Worm (Caenorhabditis elegans) whole organism, young adult: ENCODE results near the gene T26G10.3.

Experiments
- B0261.1 ChIP-seq: sonication (generic microtip); optimal IDR thresholded peaks from 2 replicates; lab custom pipeline; 2016; ENCODE audit warnings: mild to moderate bottlenecking, missing genetic modification characterization, moderate library complexity, missing compliant biosample characterization
- C06A6.2 ChIP-seq: fragments of 200-800 bp; sonication (Bioruptor generic); conservative IDR thresholded peaks from 2 replicates; pipeline ENCODE4 v1.3.6; 2022; ENCODE audit warnings: missing genetic modification characterization, missing compliant biosample characterization
- F10E7.11 ChIP-seq: sonication (generic microtip); optimal IDR thresholded peaks from 2 replicates; lab custom pipeline; 2017; ENCODE audit warnings: mild to moderate bottlenecking, missing genetic modification characterization, moderate library complexity, missing compliant biosample characterization
- F23B12.7 ChIP-seq: sonication (generic microtip); optimal IDR thresholded peaks from 2 replicates; lab custom pipeline; 2017; ENCODE audit warnings: missing genetic modification characterization, mild to moderate bottlenecking, missing compliant biosample characterization, antibody characterized with exemption, moderate library complexity; ENCODE audit not compliant: insufficient read depth
- F37B4.10 ChIP-seq: fragments of 200-800 bp; sonication (Bioruptor generic); IDR thresholded peaks from 2 replicates; pipeline ENCODE4 v1.3.6; 2022; ENCODE audit warnings: missing genetic modification characterization, missing compliant biosample characterization
- K12H6.12 ChIP-seq: fragments of 200-800 bp; sonication (Bioruptor generic); optimal IDR thresholded peaks from 2 replicates; lab custom pipeline; 2018; ENCODE audit warnings: mild to moderate bottlenecking, missing genetic modification characterization, missing compliant biosample characterization
- Y53G8AR.9 ChIP-seq: fragments of 200-800 bp; sonication (Bioruptor generic); conservative IDR thresholded peaks from 2 replicates; pipeline ENCODE4 v1.3.6; 2022; ENCODE audit warnings: missing genetic modification reagents, missing genetic modification characterization, missing compliant biosample characterization
- Y67H2A.10 ChIP-seq: fragments of 200-800 bp; sonication (Bioruptor generic); conservative IDR thresholded peaks from 2 replicates; pipeline ENCODE4 v1.3.6; 2022; ENCODE audit warnings: missing genetic modification reagents, missing genetic modification characterization, missing compliant biosample characterization
- Y79H2A.3 ChIP-seq: fragments of 200-800 bp; sonication (Bioruptor generic); conservative IDR thresholded peaks from 2 replicates; pipeline ENCODE4 v1.3.6; 2022; ENCODE audit warnings: missing genetic modification reagents, missing genetic modification characterization, missing compliant biosample characterization
- ZK185.1 ChIP-seq: sonication (generic microtip); optimal IDR thresholded peaks from 2 replicates; lab custom pipeline; 2016; ENCODE audit warnings: mild to moderate bottlenecking, missing genetic modification characterization, missing compliant biosample characterization; ENCODE audit not compliant: poor library complexity, severe bottlenecking
- akir-1 ChIP-seq: fragments of 200-800 bp; sonication (Bioruptor generic); optimal IDR thresholded peaks from 2 replicates; lab custom pipeline; 2018; ENCODE audit warnings: mild to moderate bottlenecking, missing genetic modification characterization, moderate library complexity, missing compliant biosample characterization
- athp-1 ChIP-seq: sonication (generic microtip); optimal IDR thresholded peaks from 2 replicates; lab custom pipeline; 2017; ENCODE audit warnings: mild to moderate bottlenecking, missing genetic modification characterization, missing compliant biosample characterization
- attf-6 ChIP-seq: fragments of 200-800 bp; sonication (Bioruptor generic); IDR thresholded peaks from 2 replicates; pipeline ENCODE4 v1.3.6; 2022; ENCODE audit warnings: missing genetic modification reagents, missing genetic modification characterization, missing compliant biosample characterization
- bed-1 ChIP-seq: fragments of 200-800 bp; sonication (Bioruptor generic); IDR thresholded peaks from 2 replicates; pipeline ENCODE4 v1.3.6; 2022; ENCODE audit warnings: missing genetic modification reagents, missing genetic modification characterization, missing compliant biosample characterization
- cebp-2 ChIP-seq: fragments of 200-800 bp; sonication (Bioruptor generic); IDR thresholded peaks from 2 replicates; pipeline ENCODE4 v1.3.6; 2022; ENCODE audit warnings: missing genetic modification characterization, missing compliant biosample characterization
- ceh-91 ChIP-seq: fragments of 200-800 bp; sonication (Bioruptor generic); IDR thresholded peaks from 2 replicates; pipeline ENCODE4 v1.3.6; 2022; ENCODE audit warnings: missing genetic modification reagents, missing genetic modification characterization, missing compliant biosample characterization
- die-1 ChIP-seq: sonication (generic microtip); optimal IDR thresholded peaks from 2 replicates; lab custom pipeline; 2016; ENCODE audit warnings: missing genotype, mild to moderate bottlenecking, missing genetic modification characterization, missing compliant biosample characterization
- dpl-1 ChIP-seq: fragments of 150-350 bp; optimal IDR thresholded peaks from 2 replicates; lab custom pipeline; 2014; ENCODE audit warnings: missing biosample characterization, missing genetic modification reagents, missing genetic modification characterization
- efl-1 ChIP-seq: fragments of 150-350 bp; optimal IDR thresholded peaks from 2 replicates; lab custom pipeline; 2014; ENCODE audit warnings: missing biosample characterization, missing genetic modification reagents, missing genetic modification characterization
- egl-18 ChIP-seq: fragments of 200-800 bp; sonication (Bioruptor generic); IDR thresholded peaks from 2 replicates; pipeline ENCODE4 v1.3.6; 2022; ENCODE audit warnings: missing genetic modification reagents, missing genetic modification characterization, missing compliant biosample characterization
- ekl-4 ChIP-seq: fragments of 200-800 bp; sonication (Bioruptor generic); IDR thresholded peaks from 2 replicates; pipeline ENCODE4 v1.3.6; 2022; ENCODE audit warnings: missing genetic modification reagents, missing genetic modification characterization, missing compliant biosample characterization
- hlh-12 ChIP-seq: sonication (generic microtip); optimal IDR thresholded peaks from 2 replicates; lab custom pipeline; 2016; ENCODE audit warnings: missing genetic modification characterization, missing compliant biosample characterization
- hlh-26 ChIP-seq: fragments of 200-800 bp; sonication (Bioruptor generic); conservative IDR thresholded peaks from 2 replicates; pipeline ENCODE4 v1.3.6; 2022; ENCODE audit warnings: missing genetic modification reagents, missing genetic modification characterization, missing compliant biosample characterization
- hmg-1.2 ChIP-seq: fragments of 200-800 bp; sonication (Bioruptor generic); IDR thresholded peaks from 2 replicates; pipeline ENCODE4 v1.3.6; 2022; ENCODE audit warnings: missing genetic modification reagents, missing genetic modification characterization, missing compliant biosample characterization
- let-607 ChIP-seq, 2 experiments: fragments of 200-800 bp in 1 of 2; sonication (Bioruptor generic) in 1 of 2; sonication (generic microtip) in 1 of 2; optimal IDR thresholded peaks; 2 replicates each; lab custom pipeline; 2016 to 2018; ENCODE audit warnings: mild to moderate bottlenecking in 2 of 2, missing compliant biosample characterization in 2 of 2, missing genetic modification characterization in 2 of 2, moderate library complexity in 2 of 2, missing genotype in 1 of 2
- lir-1 ChIP-seq: fragments of 200-800 bp; sonication (Bioruptor generic); conservative IDR thresholded peaks from 2 replicates; pipeline ENCODE4 v1.3.6; 2022; ENCODE audit warnings: missing genetic modification reagents, missing genetic modification characterization, missing compliant biosample characterization
- lsl-1 ChIP-seq: fragments of 200-800 bp; sonication (Bioruptor generic); optimal IDR thresholded peaks from 2 replicates; lab custom pipeline; 2018; ENCODE audit warnings: mild to moderate bottlenecking, missing genetic modification characterization, moderate library complexity, missing compliant biosample characterization
- lsy-27 ChIP-seq: sonication (generic microtip); optimal IDR thresholded peaks from 2 replicates; lab custom pipeline; 2017; ENCODE audit warnings: missing genetic modification characterization, mild to moderate bottlenecking, missing compliant biosample characterization, antibody characterized with exemption, missing genotype, borderline replicate concordance; ENCODE audit not compliant: insufficient read depth
- madf-10 ChIP-seq: sonication (generic microtip); optimal IDR thresholded peaks from 2 replicates; lab custom pipeline; 2016; ENCODE audit warnings: mild to moderate bottlenecking, missing genetic modification characterization, missing compliant biosample characterization
- madf-8 ChIP-seq: fragments of 200-800 bp; sonication (Bioruptor generic); conservative IDR thresholded peaks from 2 replicates; pipeline ENCODE4 v1.3.6; 2022; ENCODE audit warnings: missing genetic modification reagents, missing genetic modification characterization, missing compliant biosample characterization
- nhr-179 ChIP-seq: sonication (generic microtip); optimal IDR thresholded peaks from 2 replicates; lab custom pipeline; 2016; ENCODE audit warnings: mild to moderate bottlenecking, missing genetic modification characterization, missing compliant biosample characterization
- nhr-80 ChIP-seq: sonication (generic microtip); optimal IDR thresholded peaks from 2 replicates; lab custom pipeline; 2016; ENCODE audit warnings: missing genetic modification characterization, missing compliant biosample characterization
- rcor-1 ChIP-seq: fragments of 200-800 bp; sonication (Bioruptor generic); IDR thresholded peaks from 2 replicates; pipeline ENCODE4 v1.3.6; 2022; ENCODE audit warnings: missing genetic modification reagents, missing genetic modification characterization, missing compliant biosample characterization
- repo-1 ChIP-seq: sonication (generic microtip); optimal IDR thresholded peaks from 2 replicates; lab custom pipeline; 2017; ENCODE audit warnings: mild to moderate bottlenecking, missing genetic modification characterization, missing compliant biosample characterization
- rpc-1 ChIP-seq, 2 experiments: fragments of 150-350 bp in 1 of 2; sonication (generic microtip) in 1 of 2; optimal IDR thresholded peaks; 2 replicates each; lab custom pipeline; 2014 to 2018; ENCODE audit warnings: missing biosample characterization in 1 of 2, missing genetic modification characterization in 1 of 2, missing genetic modification reagents in 1 of 2, missing genotype in 1 of 2
- sea-2 ChIP-seq: fragments of 200-800 bp; sonication (Bioruptor generic); IDR thresholded peaks from 2 replicates; pipeline ENCODE4 v1.3.6; 2022; ENCODE audit warnings: missing genetic modification characterization, missing compliant biosample characterization
- snpc-1.1 ChIP-seq: sonication (generic microtip); optimal IDR thresholded peaks from 2 replicates; lab custom pipeline; 2017; ENCODE audit warnings: missing genetic modification characterization, mild to moderate bottlenecking, missing compliant biosample characterization, antibody characterized with exemption, moderate library complexity, missing genotype, missing genetic modification reagents; ENCODE audit not compliant: insufficient read depth
- snpc-1.3 ChIP-seq: sonication (generic microtip); optimal IDR thresholded peaks from 2 replicates; lab custom pipeline; 2017; ENCODE audit warnings: missing genetic modification characterization, mild to moderate bottlenecking, missing compliant biosample characterization, antibody characterized with exemption, moderate library complexity, missing genotype, missing genetic modification reagents; ENCODE audit not compliant: insufficient read depth
- sptf-2 ChIP-seq: fragments of 200-800 bp; sonication (Bioruptor generic); optimal IDR thresholded peaks from 2 replicates; lab custom pipeline; 2018; ENCODE audit warnings: mild to moderate bottlenecking, missing genetic modification characterization, missing compliant biosample characterization
- tbp1 ChIP-seq: fragments of 200-800 bp; sonication (Bioruptor generic); optimal IDR thresholded peaks from 2 replicates; lab custom pipeline; 2018; ENCODE audit warnings: mild to moderate bottlenecking, missing genetic modification characterization, missing compliant biosample characterization
- tbx-9 ChIP-seq: sonication (generic microtip); optimal IDR thresholded peaks from 2 replicates; lab custom pipeline; 2016; ENCODE audit warnings: borderline replicate concordance, missing genetic modification characterization, inconsistent platforms, missing compliant biosample characterization
- unc-130 ChIP-seq: sonication (generic microtip); optimal IDR thresholded peaks from 2 replicates; lab custom pipeline; 2016; ENCODE audit warnings: missing genetic modification reagents, missing genetic modification characterization, missing compliant biosample characterization
- xnd-1 ChIP-seq: sonication (generic microtip); optimal IDR thresholded peaks from 2 replicates; lab custom pipeline; 2016; ENCODE audit warnings: missing genotype, missing genetic modification reagents, missing genetic modification characterization, missing compliant biosample characterization
- zim-3 ChIP-seq: sonication (generic microtip); optimal IDR thresholded peaks from 2 replicates; lab custom pipeline; 2017; ENCODE audit warnings: mild to moderate bottlenecking, missing genetic modification characterization, moderate library complexity, missing compliant biosample characterization
- ztf-18 ChIP-seq: sonication (generic microtip); optimal IDR thresholded peaks from 2 replicates; lab custom pipeline; 2016; ENCODE audit warnings: missing genotype, mild to moderate bottlenecking, missing genetic modification characterization, missing compliant biosample characterization
- ztf-28 ChIP-seq: fragments of 200-800 bp; sonication (Bioruptor generic); IDR thresholded peaks from 2 replicates; pipeline ENCODE4 v1.3.6; 2022; ENCODE audit warnings: missing genetic modification reagents, missing genetic modification characterization, missing compliant biosample characterization

The T26G10.3 gene

DNA sequence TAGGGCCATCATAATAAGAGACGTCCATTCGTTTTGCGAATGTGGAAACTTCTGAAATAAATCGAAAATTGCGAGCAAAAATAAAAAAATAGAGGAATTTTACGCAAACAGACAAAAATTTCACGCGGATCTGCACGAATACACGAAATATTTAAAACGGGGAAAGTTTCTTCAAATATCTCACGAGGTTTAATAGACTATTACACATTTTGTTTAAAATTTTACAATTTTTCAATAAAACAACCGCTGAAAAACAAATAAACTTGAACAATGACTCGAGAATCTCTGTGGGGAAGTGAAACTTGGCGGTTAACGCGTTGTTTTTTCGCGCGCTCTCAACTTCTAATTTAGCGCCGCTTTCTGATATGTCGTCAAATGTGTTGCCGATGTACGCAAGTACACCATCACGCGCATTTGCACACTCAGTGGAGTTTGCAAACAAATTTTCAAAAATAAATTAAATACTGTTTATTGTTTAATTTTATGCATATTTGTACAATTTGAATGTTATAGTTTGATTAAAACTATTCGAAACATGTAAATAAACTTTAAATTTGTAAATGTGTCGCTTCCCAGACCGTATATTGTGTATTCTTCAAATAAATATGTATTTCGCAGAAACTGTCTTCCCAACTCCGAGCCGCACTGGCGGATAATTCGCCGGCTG is 20.0 kb downstream of the T26G10.3 start, which contains the start of the genes gpr-2 and rgr-1 (continued):
- no peak for TF ChIP-seq B0261.1 (tag; lab: Kevin White, UChicago)
- no peak for TF ChIP-seq sea-2 (GFP tag; lab: Robert Waterston, UW)
- TF ChIP-seq K12H6.12, result no peak
- TF ChIP-seq lsl-1, result peak; percentile 79
- TF ChIP-seq F23B12.7 (tag; lab: Kevin White, UChicago), result no peak
- peak; percentile 91 for TF ChIP-seq xnd-1 (tag; lab: Kevin White, UChicago)
- no peak for TF ChIP-seq C06A6.2 (GFP tag; lab: Robert Waterston, UW)
- TF ChIP-seq snpc-1.3 (tag; lab: Kevin White, UChicago), result peak; percentile 23
- no peak for TF ChIP-seq athp-1 (tag; lab: Kevin White, UChicago)
- TF ChIP-seq zim-3, result no peak
- TF ChIP-seq madf-8 (GFP tag; lab: Robert Waterston, UW), result peak; percentile 96
- TF ChIP-seq lsy-27 (tag; lab: Kevin White, UChicago), result no peak
- peak; percentile 98 for TF ChIP-seq efl-1 (GFP tag; lab: Kevin White, UChicago)
- peak; percentile 54; the same call in 1 of the 2 replicates for TF ChIP-seq attf-6 (GFP tag; lab: Robert Waterston, UW)
- no peak for TF ChIP-seq sptf-2 (GFP tag; lab: Kevin White, UChicago)
- peak; percentile 60 for TF ChIP-seq hmg-1.2 (GFP tag; lab: Robert Waterston, UW)
- peak; percentile 95 for TF ChIP-seq ceh-91 (GFP tag; lab: Robert Waterston, UW)
- TF ChIP-seq ekl-4 (GFP tag; lab: Robert Waterston, UW), result peak; percentile 89
- no peak for TF ChIP-seq ztf-28
- no peak for TF ChIP-seq madf-10 (tag; lab: Kevin White, UChicago)
- peak; percentile 92 for TF ChIP-seq dpl-1 (GFP tag; lab: Kevin White, UChicago)
- no peak for TF ChIP-seq hlh-12 (tag; lab: Kevin White, UChicago)
- TF ChIP-seq lir-1, result peak; percentile 40; the same call in 1 of the 2 replicates
- TF ChIP-seq egl-18 (GFP tag; lab: Robert Waterston, UW), result no peak
- no peak for TF ChIP-seq tbx-9 (tag; lab: Kevin White, UChicago)
- TF ChIP-seq tbp1, result peak; percentile 58
- no peak for TF ChIP-seq bed-1 (GFP tag; lab: Robert Waterston, UW)
- TF ChIP-seq cebp-2, result no peak
- TF ChIP-seq snpc-1.1 (tag; lab: Kevin White, UChicago), result peak; percentile 80
- TF ChIP-seq repo-1, result no peak
- peak; percentile 60 for TF ChIP-seq ztf-18 (tag; lab: Kevin White, UChicago)
- TF ChIP-seq rcor-1 (GFP tag; lab: Robert Waterston, UW), result peak; percentile 82
- TF ChIP-seq nhr-80 (tag; lab: Kevin White, UChicago), result no peak
- TF ChIP-seq F10E7.11 (tag; lab: Kevin White, UChicago), result no peak
- no peak for TF ChIP-seq die-1 (tag; lab: Kevin White, UChicago)
- 0 out of 2 replicates have a peak, but pooled peaks have one; percentile 37 for TF ChIP-seq Y67H2A.10
- TF ChIP-seq akir-1, result no peak
- peak; percentile 56; the same call in 1 of the 2 replicates for TF ChIP-seq Y79H2A.3
- TF ChIP-seq Y53G8AR.9 (GFP tag; lab: Robert Waterston, UW), result peak; percentile 36; the same call in 1 of the 2 replicates
- TF ChIP-seq F37B4.10 (GFP tag; lab: Robert Waterston, UW), result no peak
- TF ChIP-seq ZK185.1 (tag; lab: Kevin White, UChicago), result no peak
- peak; percentile 82 for TF ChIP-seq unc-130 (GFP tag; lab: Kevin White, UChicago)
- no peak for TF ChIP-seq rpc-1 (optimal IDR thresholded peaks at IDR 0.05; lab: Kevin White, UChicago)
- no peak for TF ChIP-seq rpc-1 (tag; optimal IDR thresholded peaks at IDR 0.05; lab: Kevin White, UChicago)
- no peak for TF ChIP-seq hlh-26
- TF ChIP-seq let-607 (tag; optimal IDR thresholded peaks at IDR 0.05; lab: Kevin White, UChicago), result no peak
- TF ChIP-seq nhr-179 (tag; lab: Kevin White, UChicago), result no peak
